Fruit fly (Drosophila melanogaster): Measurements from ENCODE around the gene yem.

The yem gene

dm6 chr3R:29138407-29138806 is 15.7 kb upstream of the yem start, which contains the start of the genes Alg13 and superdeath (continued):
- TF ChIP-seq ATbp (GFP tag; optimal IDR thresholded peaks at IDR 0.05) (peak; percentile 49), MTF-1 (GFP tag; optimal IDR thresholded peaks at IDR 0.05; ENCODE audit: borderline replicate concordance) (no peak), nom (GFP tag; optimal IDR thresholded peaks at IDR 0.05) (no peak), yki (optimal IDR thresholded peaks at IDR 0.05) (no peak), Dp (GFP tag; optimal IDR thresholded peaks at IDR 0.05) (peak; percentile 10), nerfin-1 (tag; optimal IDR thresholded peaks at IDR 0.05) (peak; percentile 12), CG9932 (GFP tag; IDR thresholded peaks at IDR 0.05) (no peak), ash1 (GFP tag; optimal IDR thresholded peaks at IDR 0.05) (no peak), MESR4 (GFP tag; optimal IDR thresholded peaks at IDR 0.05) (peak; percentile 24), dmrt99B (tag; optimal IDR thresholded peaks at IDR 0.05) (no peak), gsb-n (tag; optimal IDR thresholded peaks at IDR 0.05) (no peak), CG17186 (GFP tag; optimal IDR thresholded peaks at IDR 0.05) (peak; percentile 49), Ets97D (GFP tag; optimal IDR thresholded peaks at IDR 0.05) (peak; percentile 23), Lpt (GFP tag; optimal IDR thresholded peaks at IDR 0.05) (no peak), CG30020 (tag; optimal IDR thresholded peaks at IDR 0.05) (no peak), Pdp1 (GFP tag; optimal IDR thresholded peaks at IDR 0.05) (peak in 1 of 2 experiments; percentile 64), CG7987 (GFP tag; optimal IDR thresholded peaks at IDR 0.05) (peak; percentile 15), onecut (GFP tag; IDR thresholded peaks at IDR 0.05) (no peak), CG15514 (GFP tag; optimal IDR thresholded peaks at IDR 0.05) (peak; percentile 4), fd64A (GFP tag; optimal IDR thresholded peaks at IDR 0.05) (peak; percentile 22), CG4328 (GFP tag; optimal IDR thresholded peaks at IDR 0.05) (no peak), crp (GFP tag; optimal IDR thresholded peaks at IDR 0.05) (peak in 1 of 2 experiments; percentile 85), phol (tag; optimal IDR thresholded peaks at IDR 0.05) (peak; percentile 7), CG7271 (tag; optimal IDR thresholded peaks at IDR 0.05) (no peak), CG34376 (GFP tag; optimal IDR thresholded peaks at IDR 0.05) (peak; percentile 1), CG2116 (GFP tag; optimal IDR thresholded peaks at IDR 0.05) (no peak), CG4424 (GFP tag; optimal IDR thresholded peaks at IDR 0.05) (peak; percentile 20), HmgZ (tag; optimal IDR thresholded peaks at IDR 0.05) (peak; percentile 33), CG2199 (GFP tag; IDR thresholded peaks at IDR 0.05) (0 out of 3 replicates have a peak, but pooled peaks have one; percentile 8), Myb (GFP tag; optimal IDR thresholded peaks at IDR 0.05) (peak; percentile 92), CTCF (GFP tag; optimal IDR thresholded peaks at IDR 0.05) (peak; percentile 2), ttk (GFP tag; IDR thresholded peaks at IDR 0.05) (no peak), GATAe (GFP tag; conservative IDR thresholded peaks at IDR 0.05) (no peak), tna (GFP tag; IDR thresholded peaks at IDR 0.05; ENCODE audit: partially characterized antibody) (no peak), CG3995 (GFP tag; optimal IDR thresholded peaks at IDR 0.05) (peak; percentile 87), CG9437 (GFP tag; optimal IDR thresholded peaks at IDR 0.05) (peak; percentile 46), CG17385 (GFP tag; optimal IDR thresholded peaks at IDR 0.05) (peak; percentile 95)

- TF ChIP-seq ind (GFP tag; optimal IDR thresholded peaks at IDR 0.05) = no peak
- TF ChIP-seq CG12659 (GFP tag; optimal IDR thresholded peaks at IDR 0.05) = peak; percentile 49
- no peak for TF ChIP-seq Sox102F (GFP tag; optimal IDR thresholded peaks at IDR 0.05)
- peak; percentile 30; the same call in 1 of the 2 replicates for TF ChIP-seq Dref (GFP tag; IDR thresholded peaks at IDR 0.05)
- TF ChIP-seq gcm (GFP tag; optimal IDR thresholded peaks at IDR 0.05) = no peak
- TF ChIP-seq CG18476 (GFP tag; optimal IDR thresholded peaks at IDR 0.05) = peak; percentile 30
- TF ChIP-seq fru (optimal IDR thresholded peaks at IDR 0.05) = no peak
- TF ChIP-seq CG9727 (GFP tag; optimal IDR thresholded peaks at IDR 0.05) = peak; percentile 40
- TF ChIP-seq jumu (GFP tag; optimal IDR thresholded peaks at IDR 0.05) = no peak
- peak; percentile 4 for TF ChIP-seq CG8944 (GFP tag; optimal IDR thresholded peaks at IDR 0.05)
- TF ChIP-seq nau (GFP tag; optimal IDR thresholded peaks at IDR 0.05) = no peak
- TF ChIP-seq cg (GFP tag; optimal IDR thresholded peaks at IDR 0.05) = no peak
- TF ChIP-seq Fer3 (tag; optimal IDR thresholded peaks at IDR 0.05) = peak; percentile 6
- no peak for TF ChIP-seq h (optimal IDR thresholded peaks at IDR 0.05)
- no peak for TF ChIP-seq CG11093 (GFP tag; IDR thresholded peaks at IDR 0.05)
- peak; percentile 85 for TF ChIP-seq phol (tag; optimal IDR thresholded peaks at IDR 0.05)
Observed at dm6 chr3R:29130902-29131621, 8.4 kb upstream of the yem start, which contains the start of the genes dgt6 and Vha100-1. TSS of gene dgt6 (minus strand) at chr3R:29130972. TSS of gene Vha100-1 (plus strand) at chr3R:29131193.

Measured in whole organism, embryonic.